Fruit fly (Drosophila melanogaster) whole organism, embryonic: ENCODE data around the gene CG12224.
A peak's percentile ranks its signal among the peaks of the same experiment; 100 is the strongest.

Experiments used
- Bteb2 ChIP-seq: fragments of 200-800 bp; sonication (Bioruptor generic); optimal IDR thresholded peaks from 2 replicates; lab custom pipeline; 2016; ENCODE audit warnings: missing biosample characterization, missing genetic modification characterization
- CG10274 ChIP-seq: fragments of 200-800 bp; sonication (Bioruptor generic); optimal IDR thresholded peaks from 3 replicates; lab custom pipeline; 2017; ENCODE audit warnings: missing biosample characterization, mild to moderate bottlenecking, missing genetic modification characterization
- CG10462 ChIP-seq: fragments of 200-800 bp; sonication (Bioruptor generic); optimal IDR thresholded peaks from 2 replicates; lab custom pipeline; 2016; ENCODE audit warnings: missing biosample characterization, missing genetic modification characterization
- CG12236 ChIP-seq: fragments of 200-800 bp; sonication (Bioruptor generic); optimal IDR thresholded peaks from 2 replicates; lab custom pipeline; 2016; ENCODE audit warnings: missing biosample characterization, missing genetic modification characterization
- CG13624 ChIP-seq: fragments of 200-800 bp; sonication (Bioruptor generic); optimal IDR thresholded peaks from 2 replicates; lab custom pipeline; 2016; ENCODE audit warnings: missing biosample characterization, missing genetic modification characterization
- CG14965 ChIP-seq: fragments of 200-800 bp; sonication (Bioruptor generic); optimal IDR thresholded peaks from 2 replicates; lab custom pipeline; 2016; ENCODE audit warnings: missing biosample characterization, missing genetic modification characterization, borderline replicate concordance
- CG16863 ChIP-seq: fragments of 200-800 bp; sonication (Bioruptor generic); optimal IDR thresholded peaks from 3 replicates; lab custom pipeline; 2016; ENCODE audit warnings: missing biosample characterization, missing genetic modification characterization
- CG1832 ChIP-seq: fragments of 200-800 bp; sonication (Bioruptor generic); optimal IDR thresholded peaks from 2 replicates; lab custom pipeline; 2017; ENCODE audit warnings: missing biosample characterization, mild to moderate bottlenecking, missing genetic modification characterization, inconsistent platforms
- CG18619 ChIP-seq: fragments of 200-800 bp; sonication (Bioruptor generic); optimal IDR thresholded peaks from 3 replicates; lab custom pipeline; 2017; ENCODE audit warnings: missing biosample characterization, mild to moderate bottlenecking, missing genetic modification characterization
- CG2199 ChIP-seq: fragments of 200-800 bp; sonication (Bioruptor generic); IDR thresholded peaks from 3 replicates; pipeline ENCODE4 v1.3.6; 2022; ENCODE audit warnings: missing biosample characterization, missing genetic modification characterization
- CG2202 ChIP-seq: fragments of 200-800 bp; sonication (Bioruptor generic); optimal IDR thresholded peaks from 2 replicates; lab custom pipeline; 2018; ENCODE audit warnings: missing biosample characterization, mild to moderate bottlenecking, missing genetic modification characterization
- CG2875 ChIP-seq: fragments of 200-800 bp; sonication (Bioruptor generic); optimal IDR thresholded peaks from 2 replicates; lab custom pipeline; 2017; ENCODE audit warnings: missing biosample characterization, mild to moderate bottlenecking, missing genetic modification characterization, missing genetic modification reagents
- CG3163 ChIP-seq: fragments of 200-800 bp; sonication (Bioruptor generic); optimal IDR thresholded peaks from 3 replicates; lab custom pipeline; 2016; ENCODE audit warnings: missing biosample characterization, missing genetic modification characterization
- CG43689 ChIP-seq: fragments of 200-800 bp; sonication (Bioruptor generic); IDR thresholded peaks from 2 replicates; pipeline ENCODE4 v1.3.6; 2022; ENCODE audit warnings: missing biosample characterization, missing genetic modification characterization
- CG4730 ChIP-seq: fragments of 200-800 bp; sonication (Bioruptor generic); IDR thresholded peaks from 2 replicates; pipeline ENCODE4 v1.3.6; 2022; ENCODE audit warnings: missing biosample characterization, missing genetic modification characterization
- CG5245 ChIP-seq: fragments of 200-800 bp; sonication (Bioruptor generic); optimal IDR thresholded peaks from 3 replicates; lab custom pipeline; 2016; ENCODE audit warnings: missing biosample characterization, missing genetic modification characterization
- CG6689 ChIP-seq: fragments of 200-800 bp; sonication (Bioruptor generic); IDR thresholded peaks from 2 replicates; pipeline ENCODE4 v1.3.6; 2022; ENCODE audit warnings: missing biosample characterization, missing genetic modification characterization
- CG9797 ChIP-seq: fragments of 200-800 bp; sonication (Bioruptor generic); optimal IDR thresholded peaks from 3 replicates; lab custom pipeline; 2018; ENCODE audit warnings: missing biosample characterization, mild to moderate bottlenecking, missing genetic modification characterization
- Dek ChIP-seq: fragments of 200-800 bp; sonication (Bioruptor generic); optimal IDR thresholded peaks from 3 replicates; lab custom pipeline; 2019; ENCODE audit warnings: missing biosample characterization, mild to moderate bottlenecking, missing genetic modification characterization, moderate library complexity
- H15 ChIP-seq: fragments of 200-800 bp; sonication (Bioruptor generic); IDR thresholded peaks from 3 replicates; pipeline ENCODE4 v1.3.6; 2022; ENCODE audit warnings: missing biosample characterization, missing genetic modification characterization
- Jarid2 ChIP-seq: fragments of 200-800 bp; sonication (Bioruptor generic); optimal IDR thresholded peaks from 3 replicates; lab custom pipeline; 2017; ENCODE audit warnings: mild to moderate bottlenecking, missing biosample characterization, missing genetic modification reagents, missing genetic modification characterization
- Meics ChIP-seq: fragments of 200-800 bp; sonication (Bioruptor generic); optimal IDR thresholded peaks from 2 replicates; lab custom pipeline; 2017; ENCODE audit warnings: missing biosample characterization, mild to moderate bottlenecking, missing genetic modification characterization
- Myb ChIP-seq: fragments of 200-800 bp; sonication (Bioruptor generic); optimal IDR thresholded peaks from 2 replicates; lab custom pipeline; 2016; ENCODE audit warnings: missing biosample characterization, missing genetic modification characterization
- NC2β ChIP-seq: fragments of 200-800 bp; sonication (Bioruptor generic); optimal IDR thresholded peaks from 2 replicates; lab custom pipeline; 2016; ENCODE audit warnings: missing biosample characterization, missing genetic modification characterization
- Nf-YC ChIP-seq: fragments of 200-800 bp; optimal IDR thresholded peaks from 3 replicates; lab custom pipeline; 2019; ENCODE audit warnings: missing biosample characterization, mild to moderate bottlenecking, missing genetic modification characterization, moderate library complexity
- Oaz ChIP-seq: fragments of 200-800 bp; sonication (Bioruptor generic); IDR thresholded peaks from 2 replicates; pipeline ENCODE4 v1.3.6; 2022; ENCODE audit warnings: missing biosample characterization, missing genetic modification characterization
- Pdp1 ChIP-seq, 2 experiments: fragments of 200-800 bp; sonication (Bioruptor generic); optimal IDR thresholded peaks; 3 replicates each; lab custom pipeline; 2016; ENCODE audit warnings: missing biosample characterization in 2 of 2, missing genetic modification characterization in 2 of 2, mild to moderate bottlenecking in 1 of 2, moderate library complexity in 1 of 2
- Sry-β ChIP-seq: fragments of 200-800 bp; sonication (Bioruptor generic); optimal IDR thresholded peaks from 2 replicates; lab custom pipeline; 2018; ENCODE audit warnings: missing biosample characterization, mild to moderate bottlenecking, missing genetic modification characterization, moderate library complexity
- Ssrp ChIP-seq: fragments of 200-800 bp; sonication (Bioruptor generic); optimal IDR thresholded peaks from 2 replicates; lab custom pipeline; 2018; ENCODE audit warnings: missing biosample characterization, mild to moderate bottlenecking, missing genetic modification characterization, moderate library complexity
- Trl ChIP-seq, 3 experiments: fragments of >200 bp in 2 of 3; fragments of 200-800 bp in 1 of 3; sonication (Bioruptor generic) in 1 of 3; optimal IDR thresholded peaks; 2 replicates in 1 of 3; 3 replicates in 2 of 3; lab custom pipeline; 2016 to 2017; ENCODE audit warnings: missing biosample characterization in 1 of 3, missing genetic modification characterization in 1 of 3
- ato ChIP-seq: fragments of 200-800 bp; sonication (Bioruptor generic); IDR thresholded peaks from 2 replicates; pipeline ENCODE4 v1.3.6; 2022; ENCODE audit warnings: missing biosample characterization, missing genetic modification characterization; ENCODE audit not compliant: partially characterized antibody
- az2 ChIP-seq: fragments of 200-800 bp; sonication (Bioruptor generic); optimal IDR thresholded peaks from 3 replicates; lab custom pipeline; 2016; ENCODE audit warnings: missing biosample characterization, missing genetic modification characterization
- chif ChIP-seq, 2 experiments: fragments of 200-800 bp; sonication (Bioruptor generic); optimal IDR thresholded peaks; 3 replicates each; lab custom pipeline; 2016; ENCODE audit warnings: missing biosample characterization in 2 of 2, missing genetic modification characterization in 2 of 2
- chinmo ChIP-seq: fragments of 200-800 bp; sonication (Bioruptor generic); IDR thresholded peaks from 4 replicates; pipeline ENCODE4 v1.3.6; 2022; ENCODE audit warnings: missing biosample characterization, missing genetic modification characterization; ENCODE audit not compliant: partially characterized antibody
- dmrt99B ChIP-seq: fragments of 200-800 bp; sonication (Bioruptor generic); optimal IDR thresholded peaks from 2 replicates; lab custom pipeline; 2018; ENCODE audit warnings: missing biosample characterization, mild to moderate bottlenecking, missing genetic modification characterization, moderate library complexity
- exex ChIP-seq: fragments of 200-800 bp; sonication (Bioruptor generic); optimal IDR thresholded peaks from 4 replicates; lab custom pipeline; 2018; ENCODE audit warnings: missing biosample characterization, mild to moderate bottlenecking, missing genetic modification characterization, moderate library complexity
- jumu ChIP-seq: fragments of 200-800 bp; sonication (Bioruptor generic); optimal IDR thresholded peaks from 3 replicates; lab custom pipeline; 2016; ENCODE audit warnings: missing biosample characterization, missing genetic modification characterization
- ken ChIP-seq: fragments of 200-800 bp; sonication (Bioruptor generic); IDR thresholded peaks from 3 replicates; pipeline ENCODE4 v1.3.6; 2022; ENCODE audit warnings: missing biosample characterization, missing genetic modification characterization
- kni ChIP-seq: fragments of 200-800 bp; sonication (Bioruptor generic); optimal IDR thresholded peaks from 3 replicates; lab custom pipeline; 2017; ENCODE audit warnings: mild to moderate bottlenecking, missing biosample characterization, missing genetic modification reagents, missing genetic modification characterization
- lmd ChIP-seq: fragments of 200-800 bp; sonication (Bioruptor generic); IDR thresholded peaks from 2 replicates; pipeline ENCODE4 v1.3.6; 2022; ENCODE audit warnings: missing biosample characterization, missing genetic modification characterization
- oc ChIP-seq: fragments of 200-800 bp; sonication (Bioruptor generic); optimal IDR thresholded peaks from 2 replicates; lab custom pipeline; 2018; ENCODE audit warnings: missing biosample characterization, mild to moderate bottlenecking, missing genetic modification characterization, moderate library complexity
- peb ChIP-seq: fragments of 200-800 bp; sonication (Bioruptor generic); IDR thresholded peaks from 2 replicates; pipeline ENCODE4 v1.3.6; 2022; ENCODE audit warnings: missing biosample characterization, missing genetic modification characterization
- pros ChIP-seq: fragments of 200-800 bp; sonication (Bioruptor generic); optimal IDR thresholded peaks from 3 replicates; lab custom pipeline; 2019; ENCODE audit warnings: missing biosample characterization, mild to moderate bottlenecking, missing genetic modification characterization, moderate library complexity
- rib ChIP-seq: fragments of 200-800 bp; sonication (Bioruptor generic); IDR thresholded peaks from 2 replicates; pipeline ENCODE4 v1.3.6; 2022; ENCODE audit warnings: missing biosample characterization, missing genetic modification characterization
- schlank ChIP-seq: fragments of 200-800 bp; sonication (Bioruptor generic); optimal IDR thresholded peaks from 2 replicates; lab custom pipeline; 2018; ENCODE audit warnings: missing biosample characterization, mild to moderate bottlenecking, missing genetic modification characterization
- sens ChIP-seq: fragments of 200-800 bp; sonication (Bioruptor generic); peaks from one replicate; lab custom pipeline; 2016; ENCODE audit warnings: missing biosample characterization, missing genetic modification characterization
- sna ChIP-seq: fragments of 200-800 bp; sonication (Bioruptor generic); IDR thresholded peaks from 2 replicates; pipeline ENCODE4 v1.3.6; 2022; ENCODE audit warnings: missing biosample characterization, missing genetic modification characterization; ENCODE audit not compliant: partially characterized antibody
- stc ChIP-seq: fragments of 200-800 bp; sonication (Bioruptor generic); IDR thresholded peaks from 2 replicates; pipeline ENCODE4 v1.3.6; 2022; ENCODE audit warnings: missing biosample characterization, missing genetic modification characterization
- tup ChIP-seq: fragments of 200-800 bp; sonication (Bioruptor generic); optimal IDR thresholded peaks from 2 replicates; lab custom pipeline; 2016; ENCODE audit warnings: missing biosample characterization, mild to moderate bottlenecking, missing genetic modification characterization, moderate library complexity

Gene CG12224

dm6 chr3R:11976556-11977335 is 5.1 kb downstream of the CG12224 start, which contains the start of gene CG10005:
CG10005 (minus strand) TSS chr3R:11977197.
- TF ChIP-seq CG1832 (GFP tag; lab: Kevin White, UChicago): no peak
- TF ChIP-seq CG43689 (GFP tag; lab: Robert Waterston, UW): no peak
- TF ChIP-seq Dek (tag; lab: Kevin White, UChicago): no peak
- no peak for TF ChIP-seq ken
- no peak for TF ChIP-seq Ssrp
- no peak for TF ChIP-seq CG13624 (GFP tag; lab: Kevin White, UChicago)
- TF ChIP-seq Jarid2 (GFP tag; lab: Kevin White, UChicago): peak; percentile 77
- TF ChIP-seq rib (GFP tag; lab: Robert Waterston, UW): no peak
- no peak for TF ChIP-seq CG16863 (GFP tag; lab: Kevin White, UChicago)
- no peak for TF ChIP-seq lmd (GFP tag; lab: Robert Waterston, UW)
- no peak for TF ChIP-seq jumu (GFP tag; lab: Kevin White, UChicago)
- TF ChIP-seq exex (tag; lab: Kevin White, UChicago): no peak
- TF ChIP-seq Meics (GFP tag; lab: Kevin White, UChicago): no peak
- no peak for TF ChIP-seq az2 (GFP tag; lab: Kevin White, UChicago)
- TF ChIP-seq Oaz (GFP tag; lab: Robert Waterston, UW): no peak
- no peak for TF ChIP-seq peb (GFP tag; lab: Robert Waterston, UW)
- TF ChIP-seq kni (GFP tag; lab: Kevin White, UChicago): peak; percentile 69
- peak; percentile 29; the same call in 1 of the 2 replicates for TF ChIP-seq ato (GFP tag; lab: Robert Waterston, UW)
- no peak for TF ChIP-seq CG14965 (GFP tag; lab: Kevin White, UChicago)
- peak; percentile 7 for TF ChIP-seq CG2202 (tag; lab: Kevin White, UChicago)
- TF ChIP-seq dmrt99B (tag; lab: Kevin White, UChicago): no peak
- TF ChIP-seq CG18619 (GFP tag; lab: Kevin White, UChicago): no peak
- TF ChIP-seq Pdp1 (GFP tag; optimal IDR thresholded peaks at IDR 0.05; lab: Kevin White, UChicago): no peak
- no peak for TF ChIP-seq CG10274 (GFP tag; lab: Kevin White, UChicago)
- peak; percentile 62 for TF ChIP-seq sens (GFP tag; lab: Kevin White, UChicago)
- no peak for TF ChIP-seq schlank
- no peak for TF ChIP-seq CG9797 (GFP tag; lab: Kevin White, UChicago)
- 0 out of 4 replicates have a peak, but pooled peaks have one; percentile 65 for TF ChIP-seq chinmo (GFP tag; lab: Robert Waterston, UW)
- TF ChIP-seq CG5245 (GFP tag; lab: Kevin White, UChicago): no peak
- TF ChIP-seq NC2β (GFP tag; lab: Kevin White, UChicago): no peak
- no peak for TF ChIP-seq Bteb2 (GFP tag; lab: Kevin White, UChicago)
- TF ChIP-seq CG2875 (GFP tag; lab: Kevin White, UChicago): no peak
- TF ChIP-seq Nf-YC (tag; lab: Kevin White, UChicago): no peak
- no peak for TF ChIP-seq tup (GFP tag; lab: Kevin White, UChicago)
- TF ChIP-seq Sry-β (GFP tag; lab: Kevin White, UChicago): no peak
- peak; percentile 20 for TF ChIP-seq oc (tag; lab: Kevin White, UChicago)
- TF ChIP-seq CG12236 (GFP tag; lab: Kevin White, UChicago): no peak
- TF ChIP-seq Myb (GFP tag; lab: Kevin White, UChicago): no peak
- peak; percentile 90 for TF ChIP-seq CG3163
- 0 out of 3 replicates have a peak, but pooled peaks have one; percentile 12 for TF ChIP-seq H15
- TF ChIP-seq sna: no peak
- no peak for TF ChIP-seq CG10462
- TF ChIP-seq chif (GFP tag; optimal IDR thresholded peaks at IDR 0.05; lab: Kevin White, UChicago): no peak
- no peak for TF ChIP-seq stc (GFP tag; lab: Robert Waterston, UW)
- TF ChIP-seq CG6689 (GFP tag; lab: Robert Waterston, UW): no peak
- peak; percentile 40 to 67 for TF ChIP-seq Trl (optimal IDR thresholded peaks at IDR 0.05; lab: Kevin White, UChicago)
- no peak for TF ChIP-seq Trl (GFP tag; optimal IDR thresholded peaks at IDR 0.05; lab: Kevin White, UChicago)
- TF ChIP-seq CG4730: no peak
- TF ChIP-seq CG2199: peak; percentile 18; the same call in 1 of the 3 replicates
- TF ChIP-seq pros (GFP tag; lab: Kevin White, UChicago): peak; percentile 2
